Worm (Caenorhabditis elegans) whole organism, L2 larva: ENCODE data around the gene syx-2.
A peak's percentile ranks its signal among the peaks of the same experiment; 100 is the strongest.

Source experiments
- C34F6.9 ChIP-seq: fragments of 150-350 bp; optimal IDR thresholded peaks from 2 replicates; lab custom pipeline; 2014; ENCODE audit warnings: missing biosample characterization, missing genetic modification characterization
- F13H6.1 ChIP-seq: sonication (generic microtip); optimal IDR thresholded peaks from 2 replicates; lab custom pipeline; 2016; ENCODE audit warnings: missing genetic modification characterization, missing compliant biosample characterization
- R02D3.7 ChIP-seq: fragments of 150-350 bp; optimal IDR thresholded peaks from 2 replicates; lab custom pipeline; 2014; ENCODE audit warnings: missing biosample characterization, missing genetic modification characterization
- Y55F3AM.14 ChIP-seq: fragments of 200-800 bp; sonication (Bioruptor generic); optimal IDR thresholded peaks from 2 replicates; lab custom pipeline; 2018; ENCODE audit warnings: mild to moderate bottlenecking, missing genetic modification characterization, missing compliant biosample characterization
- ZK546.5 ChIP-seq: sonication (generic microtip); optimal IDR thresholded peaks from 2 replicates; lab custom pipeline; 2017; ENCODE audit warnings: missing biosample characterization, missing genetic modification characterization
- alr-1 ChIP-seq: fragments of 150-350 bp; optimal IDR thresholded peaks from 2 replicates; lab custom pipeline; 2014; ENCODE audit warnings: missing biosample characterization, missing genetic modification characterization
- aly-2 ChIP-seq: fragments of 150-350 bp; optimal IDR thresholded peaks from 2 replicates; lab custom pipeline; 2014; ENCODE audit warnings: missing biosample characterization, missing genetic modification characterization
- blmp-1 ChIP-seq: sonication (generic microtip); optimal IDR thresholded peaks from 2 replicates; lab custom pipeline; 2017; ENCODE audit warnings: missing genetic modification characterization, mild to moderate bottlenecking, missing compliant biosample characterization, antibody characterized with exemption, moderate library complexity; ENCODE audit not compliant: insufficient read depth
- ceh-16 ChIP-seq: fragments of 150-350 bp; optimal IDR thresholded peaks from 2 replicates; lab custom pipeline; 2014; ENCODE audit warnings: missing biosample characterization, missing genetic modification characterization
- crh-2 ChIP-seq: sonication (generic microtip); optimal IDR thresholded peaks from 2 replicates; lab custom pipeline; 2017; ENCODE audit warnings: missing biosample characterization, missing genetic modification characterization
- dmd-4 ChIP-seq: sonication (generic microtip); optimal IDR thresholded peaks from 2 replicates; lab custom pipeline; 2017; ENCODE audit warnings: missing biosample characterization, missing genetic modification characterization
- egl-27 ChIP-seq: sonication (generic microtip); optimal IDR thresholded peaks from 3 replicates; lab custom pipeline; 2017; ENCODE audit warnings: missing biosample characterization, missing genetic modification reagents, missing genetic modification characterization
- elt-1 ChIP-seq: fragments of 150-350 bp; optimal IDR thresholded peaks from 2 replicates; lab custom pipeline; 2014; ENCODE audit warnings: missing biosample characterization, missing genetic modification characterization
- fos-1 ChIP-seq: fragments of 150-350 bp; optimal IDR thresholded peaks from 2 replicates; lab custom pipeline; 2014; ENCODE audit warnings: missing biosample characterization, missing genetic modification characterization
- gmeb-1 ChIP-seq: fragments of 150-350 bp; optimal IDR thresholded peaks from 2 replicates; lab custom pipeline; 2014; ENCODE audit warnings: missing biosample characterization, missing genetic modification characterization
- lin-11 ChIP-seq: fragments of 150-350 bp; sonication (generic microtip); optimal IDR thresholded peaks from 2 replicates; lab custom pipeline; 2014; ENCODE audit warnings: missing biosample characterization, missing genetic modification characterization, inconsistent platforms, mixed read lengths
- lin-13 ChIP-seq: fragments of 150-350 bp; optimal IDR thresholded peaks from 2 replicates; lab custom pipeline; 2014; ENCODE audit warnings: missing biosample characterization, missing genetic modification reagents, missing genetic modification characterization
- lin-39 ChIP-seq: fragments of 150-350 bp; optimal IDR thresholded peaks from 2 replicates; lab custom pipeline; 2014; ENCODE audit warnings: missing biosample characterization, missing genetic modification reagents, missing genetic modification characterization
- lsy-2 ChIP-seq, 2 experiments: fragments of 150-350 bp in 1 of 2; sonication (generic microtip) in 1 of 2; optimal IDR thresholded peaks; 2 replicates each; lab custom pipeline; 2014 to 2017; ENCODE audit warnings: missing biosample characterization in 2 of 2, missing genetic modification characterization in 2 of 2
- mab-5 ChIP-seq: fragments of 150-350 bp; optimal IDR thresholded peaks from 2 replicates; lab custom pipeline; 2014; ENCODE audit warnings: missing biosample characterization, missing genetic modification characterization
- mdl-1 ChIP-seq, 2 experiments: fragments of 150-350 bp in 1 of 2; sonication (generic microtip) in 1 of 2; optimal IDR thresholded peaks; 2 replicates each; lab custom pipeline; 2017; ENCODE audit warnings: missing biosample characterization in 2 of 2, missing genetic modification characterization in 2 of 2
- nhr-10 ChIP-seq: sonication (generic microtip); optimal IDR thresholded peaks from 2 replicates; lab custom pipeline; 2017; ENCODE audit warnings: missing biosample characterization, missing genetic modification characterization
- nhr-12 ChIP-seq: fragments of 150-350 bp; optimal IDR thresholded peaks from 2 replicates; lab custom pipeline; 2014; ENCODE audit warnings: missing biosample characterization, missing genetic modification characterization
- nhr-129 ChIP-seq: fragments of 150-350 bp; optimal IDR thresholded peaks from 2 replicates; lab custom pipeline; 2014; ENCODE audit warnings: missing biosample characterization, missing genetic modification characterization
- nhr-21 ChIP-seq: fragments of 150-350 bp; optimal IDR thresholded peaks from 2 replicates; lab custom pipeline; 2014; ENCODE audit warnings: missing biosample characterization, missing genetic modification characterization
- nhr-23 ChIP-seq: fragments of 150-350 bp; optimal IDR thresholded peaks from 2 replicates; lab custom pipeline; 2014; ENCODE audit warnings: missing biosample characterization, missing genetic modification reagents, missing genetic modification characterization
- nhr-237 ChIP-seq: fragments of 150-350 bp; optimal IDR thresholded peaks from 2 replicates; lab custom pipeline; 2014; ENCODE audit warnings: missing biosample characterization, missing genetic modification characterization
- nhr-25 ChIP-seq: fragments of 150-350 bp; sonication (generic microtip); optimal IDR thresholded peaks from 3 replicates; lab custom pipeline; 2014; ENCODE audit warnings: missing biosample characterization, missing genetic modification characterization
- nhr-6 ChIP-seq: fragments of 150-350 bp; optimal IDR thresholded peaks from 2 replicates; lab custom pipeline; 2014; ENCODE audit warnings: missing biosample characterization, missing genetic modification characterization
- nhr-77 ChIP-seq: fragments of 150-350 bp; optimal IDR thresholded peaks from 2 replicates; lab custom pipeline; 2014; ENCODE audit warnings: missing biosample characterization, missing genetic modification characterization
- sem-4 ChIP-seq: fragments of 150-350 bp; optimal IDR thresholded peaks from 2 replicates; lab custom pipeline; 2014; ENCODE audit warnings: missing biosample characterization, missing genetic modification reagents, missing genetic modification characterization
- skn-1 ChIP-seq: sonication (generic microtip); optimal IDR thresholded peaks from 2 replicates; lab custom pipeline; 2017; ENCODE audit warnings: missing biosample characterization, missing genetic modification characterization
- sma-3 ChIP-seq: sonication (generic microtip); optimal IDR thresholded peaks from 2 replicates; lab custom pipeline; 2016; ENCODE audit warnings: missing genetic modification reagents, missing genetic modification characterization, missing compliant biosample characterization
- sma-9 ChIP-seq, 2 experiments: fragments of 150-350 bp in 1 of 2; sonication (generic microtip) in 1 of 2; optimal IDR thresholded peaks; 2 replicates each; lab custom pipeline; 2014 to 2016; ENCODE audit warnings: missing genetic modification characterization in 2 of 2, mild to moderate bottlenecking in 1 of 2, missing biosample characterization in 1 of 2, missing compliant biosample characterization in 1 of 2, missing genetic modification reagents in 1 of 2, moderate library complexity in 1 of 2
- unc-39 ChIP-seq: fragments of 150-350 bp; optimal IDR thresholded peaks from 2 replicates; lab custom pipeline; 2014; ENCODE audit warnings: missing biosample characterization, missing genetic modification characterization
- unc-55 ChIP-seq: fragments of 150-350 bp; sonication (generic microtip); optimal IDR thresholded peaks from 3 replicates; lab custom pipeline; 2014; ENCODE audit warnings: missing biosample characterization, missing genetic modification reagents, missing genetic modification characterization
- unc-62 ChIP-seq: fragments of 150-350 bp; optimal IDR thresholded peaks from 2 replicates; lab custom pipeline; 2014; ENCODE audit warnings: missing biosample characterization, missing genetic modification reagents, missing genetic modification characterization
- zag-1 ChIP-seq: fragments of 150-350 bp; optimal IDR thresholded peaks from 2 replicates; lab custom pipeline; 2014; ENCODE audit warnings: missing biosample characterization, missing genetic modification characterization
- ztf-11 ChIP-seq: sonication (generic microtip); optimal IDR thresholded peaks from 2 replicates; lab custom pipeline; 2017; ENCODE audit warnings: missing biosample characterization, missing genetic modification characterization

syx-2 gene

DNA sequence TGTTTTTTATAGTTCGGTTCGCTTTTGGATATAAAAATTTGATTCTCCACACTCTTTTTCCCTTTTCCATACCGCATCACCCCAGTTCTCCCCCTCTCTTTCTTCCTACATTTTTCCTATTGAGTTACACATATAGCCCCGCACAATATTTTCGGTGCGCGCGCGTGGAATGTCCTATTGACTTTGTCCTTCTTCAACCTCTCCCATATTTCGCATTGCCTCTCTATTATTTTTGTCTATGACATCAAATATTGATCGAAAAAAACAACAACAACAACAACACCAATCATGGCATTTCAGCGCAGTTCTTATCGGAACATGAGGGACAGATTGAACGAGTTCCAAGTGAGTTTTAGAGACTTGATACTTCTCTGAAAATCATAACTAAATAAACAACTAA lies at the start of gene syx-2:
Gene syx-2, plus strand, starts transcription at position 301 of the 400 bp plus-strand sequence.
- no peak for TF ChIP-seq Y55F3AM.14 (GFP tag; lab: Kevin White, UChicago)
- TF ChIP-seq nhr-25 (tag; lab: Kevin White, UChicago) = no peak
- TF ChIP-seq nhr-23 = no peak
- no peak for TF ChIP-seq nhr-237 (tag; lab: Kevin White, UChicago)
- no peak for TF ChIP-seq egl-27 (tag; lab: Kevin White, UChicago)
- no peak for TF ChIP-seq blmp-1 (tag; lab: Kevin White, UChicago)
- no peak for TF ChIP-seq zag-1 (tag; lab: Kevin White, UChicago)
- TF ChIP-seq mdl-1 (tag; optimal IDR thresholded peaks at IDR 0.05; lab: Kevin White, UChicago) = no peak
- no peak for TF ChIP-seq ztf-11
- TF ChIP-seq aly-2 (tag; lab: Kevin White, UChicago) = no peak
- no peak for TF ChIP-seq lin-13
- TF ChIP-seq R02D3.7 = no peak
- TF ChIP-seq unc-55 (GFP tag; lab: Kevin White, UChicago) = no peak
- TF ChIP-seq skn-1 (tag; lab: Kevin White, UChicago) = no peak
- TF ChIP-seq alr-1 (tag; lab: Kevin White, UChicago) = no peak
- TF ChIP-seq lin-39 (tag; lab: Kevin White, UChicago) = no peak
- TF ChIP-seq F13H6.1 (tag; lab: Kevin White, UChicago) = no peak
- TF ChIP-seq, all 48 proteins: peak for 0

DNA sequence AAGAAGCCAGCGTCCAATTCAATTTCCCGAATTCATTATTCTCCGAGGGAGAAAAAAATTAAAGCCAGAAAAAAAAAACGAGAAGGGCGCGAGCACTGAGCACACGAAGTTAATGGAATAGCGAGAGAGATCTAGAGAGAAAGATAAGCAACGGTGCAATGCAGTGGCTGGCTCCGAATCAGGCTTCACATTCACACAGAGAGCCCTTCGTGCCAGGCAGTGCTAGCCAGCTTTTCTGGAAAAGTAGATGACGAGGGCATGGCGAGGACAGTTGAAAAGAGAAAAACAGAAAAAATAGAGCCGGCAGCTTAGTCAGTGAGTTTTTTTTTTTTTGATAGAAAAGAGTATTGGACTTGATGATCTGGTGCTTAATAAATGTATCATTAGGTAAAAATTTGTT lies 46.3 kb upstream of the syx-2 start:
- TF ChIP-seq lin-39 (tag; lab: Kevin White, UChicago) = no peak
- no peak for TF ChIP-seq elt-1 (tag; lab: Kevin White, UChicago)
- TF ChIP-seq nhr-21 (tag; lab: Kevin White, UChicago) = no peak
- peak; percentile 62 for TF ChIP-seq lin-11
- TF ChIP-seq nhr-12 (tag; lab: Kevin White, UChicago) = no peak
- peak in 1 of 2 experiments; percentile 25 for TF ChIP-seq lsy-2 (tag; optimal IDR thresholded peaks at IDR 0.05; lab: Kevin White, UChicago)
- TF ChIP-seq egl-27 (tag; lab: Kevin White, UChicago) = no peak

DNA sequence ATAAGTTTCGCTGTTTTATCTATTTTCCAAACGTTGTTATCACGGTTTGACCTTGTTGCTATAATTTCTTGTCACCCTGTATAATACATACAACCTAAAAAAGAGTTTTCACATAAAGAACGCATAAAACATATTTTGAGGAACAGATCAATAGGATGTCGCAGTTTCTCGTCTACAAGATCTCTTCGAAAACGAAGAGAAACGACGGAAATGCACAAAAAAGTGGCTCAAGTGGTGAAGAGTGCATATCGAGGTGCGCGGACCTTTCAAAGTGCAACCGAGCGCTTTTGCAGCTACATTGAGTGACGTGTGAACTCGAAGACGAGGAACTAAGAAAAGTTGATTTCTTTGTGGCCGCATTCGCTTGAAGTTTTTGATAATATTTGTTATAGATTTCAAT lies 45.7 kb upstream of the syx-2 start, which contains the start of gene Y26E6A.2:
Gene Y26E6A.2, minus strand, starts transcription at position 101 of the 400 bp plus-strand sequence.
- no peak for TF ChIP-seq nhr-25 (tag; lab: Kevin White, UChicago)
- TF ChIP-seq R02D3.7 = no peak
- TF ChIP-seq sma-3 (GFP tag; lab: Kevin White, UChicago) = no peak
- no peak for TF ChIP-seq blmp-1 (tag; lab: Kevin White, UChicago)
- TF ChIP-seq unc-62 (GFP tag; lab: Kevin White, UChicago) = no peak
- no peak for TF ChIP-seq sem-4 (tag; lab: Kevin White, UChicago)
- no peak for TF ChIP-seq lin-13
- no peak for TF ChIP-seq fos-1 (tag; lab: Kevin White, UChicago)
- no peak for TF ChIP-seq crh-2 (tag; lab: Kevin White, UChicago)
- TF ChIP-seq gmeb-1 = no peak
- no peak for TF ChIP-seq nhr-237 (tag; lab: Kevin White, UChicago)
- no peak for TF ChIP-seq dmd-4 (tag; lab: Kevin White, UChicago)
- TF ChIP-seq nhr-129 (tag; lab: Kevin White, UChicago) = no peak
- TF ChIP-seq ZK546.5 (tag; lab: Kevin White, UChicago) = no peak
- TF ChIP-seq unc-39 (tag; lab: Kevin White, UChicago) = no peak
- TF ChIP-seq nhr-6 (tag; lab: Kevin White, UChicago) = no peak
- TF ChIP-seq nhr-23 = no peak
- no peak for TF ChIP-seq nhr-21 (tag; lab: Kevin White, UChicago)
- TF ChIP-seq, all 48 proteins: peak for 0

- TF ChIP-seq nhr-6 (tag; lab: Kevin White, UChicago) = peak; percentile 55
- peak; percentile 70 for TF ChIP-seq F13H6.1 (tag; lab: Kevin White, UChicago)
- no peak for TF ChIP-seq alr-1 (tag; lab: Kevin White, UChicago)
- no peak for TF ChIP-seq zag-1 (tag; lab: Kevin White, UChicago)
- peak; percentile 78 for TF ChIP-seq sma-9 (GFP tag; optimal IDR thresholded peaks at IDR 0.05; lab: Kevin White, UChicago)
- TF ChIP-seq sma-9 (tag; optimal IDR thresholded peaks at IDR 0.05; lab: Kevin White, UChicago) = no peak
- peak; percentile 52 for TF ChIP-seq nhr-129 (tag; lab: Kevin White, UChicago)
- TF ChIP-seq mab-5 (tag; lab: Kevin White, UChicago) = no peak
- TF ChIP-seq blmp-1 (tag; lab: Kevin White, UChicago) = no peak
- TF ChIP-seq R02D3.7 = no peak
- TF ChIP-seq fos-1 (tag; lab: Kevin White, UChicago) = peak; percentile 87
- no peak for TF ChIP-seq nhr-77 (tag; lab: Kevin White, UChicago)
- no peak for TF ChIP-seq nhr-10
- peak; percentile 2 for TF ChIP-seq nhr-21 (tag; lab: Kevin White, UChicago)
- peak; percentile 58 for TF ChIP-seq sma-3 (GFP tag; lab: Kevin White, UChicago)
- TF ChIP-seq crh-2 (tag; lab: Kevin White, UChicago) = peak; percentile 80
- no peak for TF ChIP-seq skn-1 (tag; lab: Kevin White, UChicago)
- peak in 1 of 2 experiments; percentile 65 for TF ChIP-seq lsy-2 (tag; optimal IDR thresholded peaks at IDR 0.05; lab: Kevin White, UChicago)
- peak; percentile 1 for TF ChIP-seq ceh-16 (tag; lab: Kevin White, UChicago)
- TF ChIP-seq lin-11 = no peak
- TF ChIP-seq egl-27 (tag; lab: Kevin White, UChicago) = peak; percentile 61
- peak; percentile 76 for TF ChIP-seq C34F6.9 (tag; lab: Kevin White, UChicago)
- no peak for TF ChIP-seq Y55F3AM.14 (GFP tag; lab: Kevin White, UChicago)
- peak; percentile 70 for TF ChIP-seq unc-55 (GFP tag; lab: Kevin White, UChicago)
- TF ChIP-seq nhr-25 (tag; lab: Kevin White, UChicago) = peak; percentile 50
Measured at ce11 chrX:13917121-13917755, 42.7 kb upstream of the syx-2 start, which contains the start of gene ekl-5. TSS of gene ekl-5 (minus strand) at chrX:13917171.
